Fruit fly (Drosophila melanogaster): ENCODE measurements around the gene CG2120.

The CG2120 gene

dm6 chrX:8107936-8108335, 27.7 kb upstream of the CG2120 start:
- no peak for TF ChIP-seq Mnt (GFP tag; optimal IDR thresholded peaks at IDR 0.05)

dm6 chrX:8110984-8111383, 24.6 kb upstream of the CG2120 start:
- peak; percentile 10 for TF ChIP-seq ovo (GFP tag; optimal IDR thresholded peaks at IDR 0.05)
- no peak for TF ChIP-seq bab1 (GFP tag; optimal IDR thresholded peaks at IDR 0.05)
- peak; percentile 68 for TF ChIP-seq tj (GFP tag; optimal IDR thresholded peaks at IDR 0.05)

- peak; percentile 16 for TF ChIP-seq Mnt (GFP tag; optimal IDR thresholded peaks at IDR 0.05)
- TF ChIP-seq pad (GFP tag; optimal IDR thresholded peaks at IDR 0.05) = no peak
- no peak for TF ChIP-seq bab1 (GFP tag; optimal IDR thresholded peaks at IDR 0.05)
- TF ChIP-seq CG7101 (tag; optimal IDR thresholded peaks at IDR 0.05) = peak; percentile 45
- TF ChIP-seq ovo (GFP tag; optimal IDR thresholded peaks at IDR 0.05) = no peak
- TF ChIP-seq CG33017 (tag; optimal IDR thresholded peaks at IDR 0.05) = no peak
- TF ChIP-seq CG14711 (tag; optimal IDR thresholded peaks at IDR 0.05) = no peak
- no peak for TF ChIP-seq CG1620 (GFP tag; optimal IDR thresholded peaks at IDR 0.05)
- TF ChIP-seq CG11617 (GFP tag; optimal IDR thresholded peaks at IDR 0.05) = peak; percentile 64
- TF ChIP-seq cic (GFP tag; optimal IDR thresholded peaks at IDR 0.05) = no peak
- peak; percentile 34 for TF ChIP-seq CG5204 (GFP tag; optimal IDR thresholded peaks at IDR 0.05)
- no peak for TF ChIP-seq cnc (optimal IDR thresholded peaks at IDR 0.05)
- TF ChIP-seq Hr96 (GFP tag; optimal IDR thresholded peaks at IDR 0.05) = no peak
- no peak for TF ChIP-seq toe (GFP tag; optimal IDR thresholded peaks at IDR 0.05)
- peak; percentile 15 for TF ChIP-seq CG7045 (GFP tag; optimal IDR thresholded peaks at IDR 0.05)
- peak; percentile 53 for TF ChIP-seq tj (GFP tag; optimal IDR thresholded peaks at IDR 0.05)
- no peak for TF ChIP-seq kay (GFP tag; ENCODE audit: borderline replicate concordance)
- TF ChIP-seq Crg-1 (GFP tag; optimal IDR thresholded peaks at IDR 0.05) = no peak
- no peak for TF ChIP-seq CG12768 (GFP tag; optimal IDR thresholded peaks at IDR 0.05)
- no peak for TF ChIP-seq Clk (GFP tag; optimal IDR thresholded peaks at IDR 0.05)
Observed at dm6 chrX:8112715-8113114, 22.9 kb upstream of the CG2120 start.

dm6 chrX:8113386-8114279, 22.0 kb upstream of the CG2120 start:
- TF ChIP-seq Hr96 (GFP tag; optimal IDR thresholded peaks at IDR 0.05) (peak; percentile 59), Clk (GFP tag; optimal IDR thresholded peaks at IDR 0.05) (peak; percentile 15), CG7045 (GFP tag; optimal IDR thresholded peaks at IDR 0.05) (peak; percentile 63), CG1620 (GFP tag; optimal IDR thresholded peaks at IDR 0.05) (peak; percentile 11), tj (GFP tag; optimal IDR thresholded peaks at IDR 0.05) (no peak), CG7101 (tag; optimal IDR thresholded peaks at IDR 0.05) (peak; percentile 88), CG33017 (tag; optimal IDR thresholded peaks at IDR 0.05) (peak; percentile 78), CG12768 (GFP tag; optimal IDR thresholded peaks at IDR 0.05) (peak; percentile 33), CG5204 (GFP tag; optimal IDR thresholded peaks at IDR 0.05) (peak; percentile 68), cnc (optimal IDR thresholded peaks at IDR 0.05) (peak; percentile 93 to 96), kay (GFP tag; ENCODE audit: borderline replicate concordance) (peak; percentile 92), bab1 (GFP tag; optimal IDR thresholded peaks at IDR 0.05) (peak; percentile 51), CG11617 (GFP tag; optimal IDR thresholded peaks at IDR 0.05) (no peak), toe (GFP tag; optimal IDR thresholded peaks at IDR 0.05) (peak; percentile 28), Mnt (GFP tag; optimal IDR thresholded peaks at IDR 0.05) (peak; percentile 23), CG14711 (tag; optimal IDR thresholded peaks at IDR 0.05) (peak; percentile 67), pad (GFP tag; optimal IDR thresholded peaks at IDR 0.05) (no peak), Crg-1 (GFP tag; optimal IDR thresholded peaks at IDR 0.05) (peak; percentile 27), cic (GFP tag; optimal IDR thresholded peaks at IDR 0.05) (no peak)

dm6 chrX:8114476-8115342, 20.9 kb upstream of the CG2120 start:
- TF ChIP-seq CG33017 (tag; optimal IDR thresholded peaks at IDR 0.05) (peak; percentile 62), CG12768 (GFP tag; optimal IDR thresholded peaks at IDR 0.05) (peak; percentile 62), cnc (optimal IDR thresholded peaks at IDR 0.05) (no peak), Clk (GFP tag; optimal IDR thresholded peaks at IDR 0.05) (peak; percentile 25), toe (GFP tag; optimal IDR thresholded peaks at IDR 0.05) (peak; percentile 45), CG7101 (tag; optimal IDR thresholded peaks at IDR 0.05) (peak; percentile 80), tj (GFP tag; optimal IDR thresholded peaks at IDR 0.05) (peak; percentile 73), CG1620 (GFP tag; optimal IDR thresholded peaks at IDR 0.05) (peak; percentile 21), bab1 (GFP tag; optimal IDR thresholded peaks at IDR 0.05) (peak; percentile 57), CG5204 (GFP tag; optimal IDR thresholded peaks at IDR 0.05) (peak; percentile 70), CG14711 (tag; optimal IDR thresholded peaks at IDR 0.05) (peak; percentile 62), CG11617 (GFP tag; optimal IDR thresholded peaks at IDR 0.05) (peak; percentile 64), Crg-1 (GFP tag; optimal IDR thresholded peaks at IDR 0.05) (no peak), Hr96 (GFP tag; optimal IDR thresholded peaks at IDR 0.05) (no peak), CG7045 (GFP tag; optimal IDR thresholded peaks at IDR 0.05) (peak; percentile 60), ovo (GFP tag; optimal IDR thresholded peaks at IDR 0.05) (peak; percentile 1), pad (GFP tag; optimal IDR thresholded peaks at IDR 0.05) (peak; percentile 20), Mnt (GFP tag; optimal IDR thresholded peaks at IDR 0.05) (peak; percentile 46), cic (GFP tag; optimal IDR thresholded peaks at IDR 0.05) (no peak), kay (GFP tag; ENCODE audit: borderline replicate concordance) (no peak)

Measured in whole organism, adult.